Fruit fly (Drosophila melanogaster) whole organism, embryonic: ENCODE measurements around the gene CG17549.
A peak's percentile ranks its signal among the peaks of the same experiment; 100 is the strongest.

Experiments
- Adf1 ChIP-seq: fragments of 200-800 bp; sonication (Bioruptor generic); IDR thresholded peaks from 2 replicates; pipeline ENCODE4 v1.3.6; 2022; ENCODE audit warnings: missing biosample characterization, missing genetic modification characterization
- B-H2 ChIP-seq: fragments of 200-800 bp; sonication (Bioruptor generic); optimal IDR thresholded peaks from 2 replicates; lab custom pipeline; 2018; ENCODE audit warnings: missing biosample characterization, mild to moderate bottlenecking, missing genetic modification characterization
- CG10147 ChIP-seq: fragments of 200-800 bp; sonication (Bioruptor generic); optimal IDR thresholded peaks from 2 replicates; lab custom pipeline; 2019; ENCODE audit warnings: missing biosample characterization, mild to moderate bottlenecking, missing genetic modification characterization, moderate library complexity
- CG12299 ChIP-seq: fragments of 200-800 bp; sonication (Bioruptor generic); optimal IDR thresholded peaks from 2 replicates; lab custom pipeline; 2018; ENCODE audit warnings: missing biosample characterization, mild to moderate bottlenecking, missing genetic modification characterization
- CG17186 ChIP-seq: fragments of 200-800 bp; sonication (Bioruptor generic); optimal IDR thresholded peaks from 3 replicates; lab custom pipeline; 2017; ENCODE audit warnings: missing biosample characterization, missing genetic modification reagents, missing genetic modification characterization
- CG17802 ChIP-seq: fragments of 200-800 bp; sonication (Bioruptor generic); optimal IDR thresholded peaks from 2 replicates; lab custom pipeline; 2018; ENCODE audit warnings: missing biosample characterization, mild to moderate bottlenecking, missing genetic modification characterization, moderate library complexity
- CG2199 ChIP-seq: fragments of 200-800 bp; sonication (Bioruptor generic); IDR thresholded peaks from 3 replicates; pipeline ENCODE4 v1.3.6; 2022; ENCODE audit warnings: missing biosample characterization, missing genetic modification characterization
- CG31224 ChIP-seq: fragments of 200-800 bp; sonication (Bioruptor generic); IDR thresholded peaks from 2 replicates; pipeline ENCODE4 v1.3.6; 2022; ENCODE audit warnings: missing biosample characterization, missing genetic modification characterization
- CG31388 ChIP-seq: fragments of 200-800 bp; sonication (Bioruptor generic); optimal IDR thresholded peaks from 2 replicates; lab custom pipeline; 2016; ENCODE audit warnings: missing biosample characterization, missing genetic modification characterization
- CG3838 ChIP-seq: fragments of 200-800 bp; sonication (Bioruptor generic); optimal IDR thresholded peaks from 3 replicates; lab custom pipeline; 2016; ENCODE audit warnings: missing biosample characterization, missing genetic modification characterization
- CG4854 ChIP-seq: fragments of 200-800 bp; sonication (Bioruptor generic); optimal IDR thresholded peaks from 2 replicates; lab custom pipeline; 2016; ENCODE audit warnings: missing biosample characterization, missing genetic modification characterization, inconsistent platforms
- CG7987 ChIP-seq: fragments of 200-800 bp; sonication (Bioruptor generic); optimal IDR thresholded peaks from 2 replicates; lab custom pipeline; 2018; ENCODE audit warnings: missing biosample characterization, mild to moderate bottlenecking, missing genetic modification characterization, moderate library complexity
- CG8281 ChIP-seq: fragments of 200-800 bp; sonication (Bioruptor generic); optimal IDR thresholded peaks from 2 replicates; lab custom pipeline; 2018; ENCODE audit warnings: missing biosample characterization, mild to moderate bottlenecking, missing genetic modification characterization, moderate library complexity
- CG8388 ChIP-seq: fragments of 200-800 bp; sonication (Bioruptor generic); optimal IDR thresholded peaks from 2 replicates; lab custom pipeline; 2019; ENCODE audit warnings: missing biosample characterization, mild to moderate bottlenecking, missing genetic modification characterization, moderate library complexity
- Gug ChIP-seq: fragments of 200-800 bp; sonication (Bioruptor generic); IDR thresholded peaks from 4 replicates; pipeline ENCODE4 v1.3.6; 2022; ENCODE audit warnings: missing biosample characterization, missing genetic modification characterization
- HLHmδ ChIP-seq: fragments of 200-800 bp; sonication (Bioruptor generic); optimal IDR thresholded peaks from 2 replicates; lab custom pipeline; 2018; ENCODE audit warnings: missing biosample characterization, mild to moderate bottlenecking, missing genetic modification characterization, moderate library complexity
- Jarid2 ChIP-seq: fragments of 200-800 bp; sonication (Bioruptor generic); optimal IDR thresholded peaks from 3 replicates; lab custom pipeline; 2017; ENCODE audit warnings: mild to moderate bottlenecking, missing biosample characterization, missing genetic modification reagents, missing genetic modification characterization
- Mes4 ChIP-seq: fragments of 200-800 bp; sonication (Bioruptor generic); optimal IDR thresholded peaks from 2 replicates; lab custom pipeline; 2016; ENCODE audit warnings: missing biosample characterization, missing genetic modification characterization
- NC2α ChIP-seq: fragments of 200-800 bp; sonication (Bioruptor generic); optimal IDR thresholded peaks from 2 replicates; lab custom pipeline; 2016; ENCODE audit warnings: missing biosample characterization, missing genetic modification characterization
- NC2β ChIP-seq: fragments of 200-800 bp; sonication (Bioruptor generic); optimal IDR thresholded peaks from 2 replicates; lab custom pipeline; 2016; ENCODE audit warnings: missing biosample characterization, missing genetic modification characterization
- Nf-YA ChIP-seq: fragments of 200-800 bp; sonication (Bioruptor generic); IDR thresholded peaks from 2 replicates; pipeline ENCODE4 v1.3.6; 2022; ENCODE audit warnings: missing biosample characterization, missing genetic modification characterization
- Nf-YC ChIP-seq: fragments of 200-800 bp; optimal IDR thresholded peaks from 3 replicates; lab custom pipeline; 2019; ENCODE audit warnings: missing biosample characterization, mild to moderate bottlenecking, missing genetic modification characterization, moderate library complexity
- Oaz ChIP-seq: fragments of 200-800 bp; sonication (Bioruptor generic); IDR thresholded peaks from 2 replicates; pipeline ENCODE4 v1.3.6; 2022; ENCODE audit warnings: missing biosample characterization, missing genetic modification characterization
- Sin3A ChIP-seq: fragments of >200 bp; optimal IDR thresholded peaks from 2 replicates; lab custom pipeline; 2018
- Tbp ChIP-seq: fragments of >200 bp; optimal IDR thresholded peaks from 2 replicates; lab custom pipeline; 2018; ENCODE audit warnings: missing biosample characterization, missing genetic modification characterization
- ab ChIP-seq: fragments of 200-800 bp; sonication (Bioruptor generic); optimal IDR thresholded peaks from 2 replicates; lab custom pipeline; 2016; ENCODE audit warnings: missing biosample characterization, missing genetic modification characterization
- btn ChIP-seq: fragments of 200-800 bp; sonication (Bioruptor generic); optimal IDR thresholded peaks from 2 replicates; lab custom pipeline; 2016; ENCODE audit warnings: missing biosample characterization, missing genetic modification characterization
- dati ChIP-seq: fragments of 200-800 bp; sonication (Bioruptor generic); IDR thresholded peaks from 2 replicates; pipeline ENCODE4 v1.3.6; 2022; ENCODE audit warnings: missing biosample characterization, missing genetic modification characterization
- dpn ChIP-seq, 2 experiments: fragments of 200-800 bp; sonication (Bioruptor generic); optimal IDR thresholded peaks; 3 replicates each; lab custom pipeline; 2016; ENCODE audit warnings: missing biosample characterization in 2 of 2, missing genetic modification characterization in 2 of 2
- ftz-f1 ChIP-seq: fragments of 200-800 bp; sonication (Bioruptor generic); optimal IDR thresholded peaks from 2 replicates; lab custom pipeline; 2016; ENCODE audit warnings: missing biosample characterization, missing genetic modification characterization
- gce ChIP-seq: fragments of 200-800 bp; sonication (Bioruptor generic); IDR thresholded peaks from 3 replicates; pipeline ENCODE4 v1.3.6; 2022; ENCODE audit warnings: missing biosample characterization, missing genetic modification characterization
- hkb ChIP-seq, 2 experiments: fragments of 200-800 bp in 1 of 2; fragments of >200 bp in 1 of 2; sonication (Bioruptor generic) in 1 of 2; IDR thresholded peaks in 1 of 2; optimal IDR thresholded peaks in 1 of 2; 2 replicates each; pipeline versions ENCODE4 v1.3.6 to Lab custom; 2017 to 2022; ENCODE audit warnings: missing biosample characterization in 1 of 2, missing genetic modification characterization in 1 of 2
- kah ChIP-seq: fragments of 200-800 bp; sonication (Bioruptor generic); optimal IDR thresholded peaks from 2 replicates; lab custom pipeline; 2018; ENCODE audit warnings: missing biosample characterization, mild to moderate bottlenecking, missing genetic modification characterization
- prd ChIP-seq, 3 experiments: fragments of >200 bp in 2 of 3; fragments of 200-800 bp in 1 of 3; sonication (Bioruptor generic) in 1 of 3; optimal IDR thresholded peaks in 2 of 3; IDR thresholded peaks in 1 of 3; 2 replicates in 2 of 3; 3 replicates in 1 of 3; pipeline versions ENCODE4 v1.3.6 to Lab custom; 2017 to 2022; ENCODE audit warnings: missing biosample characterization in 1 of 3, missing genetic modification characterization in 1 of 3
- repo ChIP-seq: fragments of 200-800 bp; sonication (Bioruptor generic); optimal IDR thresholded peaks from 2 replicates; lab custom pipeline; 2016; ENCODE audit warnings: missing biosample characterization, missing genetic modification characterization
- salm ChIP-seq: fragments of 200-800 bp; sonication (Bioruptor generic); optimal IDR thresholded peaks from 2 replicates; lab custom pipeline; 2018; ENCODE audit warnings: missing biosample characterization, mild to moderate bottlenecking, missing genetic modification characterization
- sd ChIP-seq: fragments of 200-800 bp; sonication (Bioruptor generic); optimal IDR thresholded peaks from 3 replicates; lab custom pipeline; 2018; ENCODE audit warnings: missing biosample characterization, mild to moderate bottlenecking, missing genetic modification characterization, moderate library complexity
- so ChIP-seq: fragments of 200-800 bp; sonication (Bioruptor generic); IDR thresholded peaks from 3 replicates; pipeline ENCODE4 v1.3.6; 2022; ENCODE audit warnings: missing biosample characterization, missing genetic modification characterization
- tap ChIP-seq: fragments of 200-800 bp; optimal IDR thresholded peaks from 3 replicates; lab custom pipeline; 2019; ENCODE audit warnings: missing biosample characterization, mild to moderate bottlenecking, missing genetic modification characterization, moderate library complexity
- unc-4 ChIP-seq: fragments of 200-800 bp; sonication (Bioruptor generic); IDR thresholded peaks from 2 replicates; pipeline ENCODE4 v1.3.6; 2022; ENCODE audit warnings: missing biosample characterization, missing genetic modification characterization; ENCODE audit not compliant: partially characterized antibody

The CG17549 gene

dm6 chr2L:19425765-19426329 is 36.0 kb upstream of the CG17549 start (continued):
- TF ChIP-seq B-H2 (no peak), btn (GFP tag; lab: Kevin White, UChicago) (peak; percentile 3), Nf-YA (peak; percentile 39; the same call in 1 of the 2 replicates), CG7987 (GFP tag; lab: Kevin White, UChicago) (no peak), Gug (GFP tag; lab: Robert Waterston, UW) (peak; percentile 76), repo (GFP tag; lab: Kevin White, UChicago) (peak; percentile 47), dati (GFP tag; lab: Robert Waterston, UW) (no peak), gce (GFP tag; lab: Robert Waterston, UW) (0 out of 3 replicates have a peak, but pooled peaks have one; percentile 30), unc-4 (GFP tag; lab: Robert Waterston, UW) (no peak), hkb (optimal IDR thresholded peaks at IDR 0.05; lab: Kevin White, UChicago) (no peak), hkb (GFP tag; IDR thresholded peaks at IDR 0.05; lab: Robert Waterston, UW) (peak; percentile 63), CG8388 (GFP tag; lab: Kevin White, UChicago) (peak; percentile 72), Nf-YC (tag; lab: Kevin White, UChicago) (peak; percentile 85), Mes4 (GFP tag; lab: Kevin White, UChicago) (peak; percentile 10), CG8281 (tag; lab: Kevin White, UChicago) (peak; percentile 26), salm (tag; lab: Kevin White, UChicago) (peak; percentile 46), CG4854 (GFP tag; lab: Kevin White, UChicago) (peak; percentile 45), dpn (GFP tag; optimal IDR thresholded peaks at IDR 0.05; lab: Kevin White, UChicago) (peak; percentile 58 to 64), CG3838 (GFP tag; lab: Kevin White, UChicago) (no peak), CG2199 (GFP tag; lab: Robert Waterston, UW) (peak; percentile 82; the same call in 1 of the 3 replicates), Sin3A (lab: Kevin White, UChicago) (no peak), Adf1 (GFP tag; lab: Robert Waterston, UW) (peak; percentile 30), CG17802 (tag; lab: Kevin White, UChicago) (peak; percentile 36), CG10147 (GFP tag; lab: Kevin White, UChicago) (peak; percentile 66), CG31224 (GFP tag; lab: Robert Waterston, UW) (peak; percentile 38; the same call in 1 of the 2 replicates), Tbp (GFP tag; lab: Kevin White, UChicago) (no peak), CG12299 (tag; lab: Kevin White, UChicago) (no peak), tap (peak; percentile 69), CG31388 (peak; percentile 34), sd (tag; lab: Kevin White, UChicago) (peak; percentile 70), prd (optimal IDR thresholded peaks at IDR 0.05; lab: Kevin White, UChicago) (no peak), prd (GFP tag; IDR thresholded peaks at IDR 0.05; lab: Robert Waterston, UW) (peak; percentile 77), HLHmδ (GFP tag; lab: Kevin White, UChicago) (no peak), Oaz (GFP tag; lab: Robert Waterston, UW) (peak; percentile 23; the same call in 1 of the 2 replicates), ftz-f1 (peak; percentile 91), kah (GFP tag; lab: Kevin White, UChicago) (peak; percentile 35), NC2α (GFP tag; lab: Kevin White, UChicago) (no peak), CG17186 (no peak), Jarid2 (GFP tag; lab: Kevin White, UChicago) (peak; percentile 22), ab (GFP tag; lab: Kevin White, UChicago) (no peak), so (GFP tag; lab: Robert Waterston, UW) (0 out of 3 replicates have a peak, but pooled peaks have one; percentile 32), NC2β (GFP tag; lab: Kevin White, UChicago) (no peak)
